Fruit fly (Drosophila melanogaster) whole organism, embryonic: Measurements from ENCODE around the gene OS9.
A peak's percentile ranks its signal among the peaks of the same experiment; 100 is the strongest.

Experiments used
- Bdp1 ChIP-seq: fragments of 200-800 bp; sonication (Bioruptor generic); optimal IDR thresholded peaks from 3 replicates; lab custom pipeline; 2016; ENCODE audit warnings: missing biosample characterization, missing genetic modification characterization
- CG12219 ChIP-seq: fragments of 200-800 bp; sonication (Bioruptor generic); optimal IDR thresholded peaks from 3 replicates; lab custom pipeline; 2018; ENCODE audit warnings: missing biosample characterization, mild to moderate bottlenecking, missing genetic modification characterization
- CG12659 ChIP-seq: fragments of 200-800 bp; sonication (Bioruptor generic); optimal IDR thresholded peaks from 3 replicates; lab custom pipeline; 2017; ENCODE audit warnings: mild to moderate bottlenecking, missing biosample characterization, missing genetic modification reagents, missing genetic modification characterization
- CG15601 ChIP-seq: fragments of 200-800 bp; sonication (Bioruptor generic); optimal IDR thresholded peaks from 3 replicates; lab custom pipeline; 2019; ENCODE audit warnings: missing biosample characterization, mild to moderate bottlenecking, missing genetic modification characterization, moderate library complexity
- CG17359 ChIP-seq: fragments of 200-800 bp; sonication (Bioruptor generic); optimal IDR thresholded peaks from 3 replicates; lab custom pipeline; 2018; ENCODE audit warnings: missing biosample characterization, mild to moderate bottlenecking, missing genetic modification characterization, moderate library complexity
- CG1792 ChIP-seq: fragments of 200-800 bp; sonication (Bioruptor generic); optimal IDR thresholded peaks from 2 replicates; lab custom pipeline; 2016; ENCODE audit warnings: missing biosample characterization, missing genetic modification characterization
- CG18599 ChIP-seq: fragments of 200-800 bp; sonication (Bioruptor generic); optimal IDR thresholded peaks from 3 replicates; lab custom pipeline; 2017; ENCODE audit warnings: missing biosample characterization, missing genetic modification characterization, mild to moderate bottlenecking, moderate library complexity, missing genetic modification reagents
- CG2875 ChIP-seq: fragments of 200-800 bp; sonication (Bioruptor generic); optimal IDR thresholded peaks from 2 replicates; lab custom pipeline; 2017; ENCODE audit warnings: missing biosample characterization, mild to moderate bottlenecking, missing genetic modification characterization, missing genetic modification reagents
- CG3726 ChIP-seq: fragments of 200-800 bp; sonication (Bioruptor generic); IDR thresholded peaks from 3 replicates; pipeline ENCODE4, ENCODE4 v1.3.6; 2022; ENCODE audit warnings: missing biosample characterization, missing genetic modification characterization
- CG8765 ChIP-seq: fragments of 200-800 bp; sonication (Bioruptor generic); IDR thresholded peaks from 2 replicates; pipeline ENCODE4 v1.3.6; 2022; ENCODE audit warnings: missing biosample characterization, missing genetic modification characterization
- CG8924 ChIP-seq: fragments of 200-800 bp; optimal IDR thresholded peaks from 3 replicates; lab custom pipeline; 2019; ENCODE audit warnings: missing biosample characterization, mild to moderate bottlenecking, missing genetic modification characterization, moderate library complexity
- CG9437 ChIP-seq: fragments of 200-800 bp; sonication (Bioruptor generic); optimal IDR thresholded peaks from 2 replicates; lab custom pipeline; 2018; ENCODE audit warnings: missing biosample characterization, mild to moderate bottlenecking, missing genetic modification characterization
- CG9609 ChIP-seq: fragments of 200-800 bp; sonication (Bioruptor generic); optimal IDR thresholded peaks from 3 replicates; lab custom pipeline; 2016; ENCODE audit warnings: missing biosample characterization, missing genetic modification characterization
- CG9727 ChIP-seq: fragments of 200-800 bp; sonication (Bioruptor generic); optimal IDR thresholded peaks from 3 replicates; lab custom pipeline; 2017; ENCODE audit warnings: missing biosample characterization, mild to moderate bottlenecking, missing genetic modification characterization
- CG9797 ChIP-seq: fragments of 200-800 bp; sonication (Bioruptor generic); optimal IDR thresholded peaks from 3 replicates; lab custom pipeline; 2018; ENCODE audit warnings: missing biosample characterization, mild to moderate bottlenecking, missing genetic modification characterization
- Deaf1 ChIP-seq: fragments of 200-800 bp; optimal IDR thresholded peaks from 3 replicates; lab custom pipeline; 2019; ENCODE audit warnings: missing biosample characterization, mild to moderate bottlenecking, missing genetic modification characterization, moderate library complexity
- Dref ChIP-seq: fragments of 200-800 bp; sonication (Bioruptor generic); IDR thresholded peaks from 2 replicates; pipeline ENCODE4 v1.3.6; 2022; ENCODE audit warnings: missing biosample characterization, missing genetic modification characterization
- Fer1 ChIP-seq: fragments of 200-800 bp; sonication (Bioruptor generic); optimal IDR thresholded peaks from 2 replicates; lab custom pipeline; 2017; ENCODE audit warnings: missing biosample characterization, mild to moderate bottlenecking, missing genetic modification characterization
- HLH54F ChIP-seq: fragments of 200-800 bp; sonication (Bioruptor generic); optimal IDR thresholded peaks from 3 replicates; lab custom pipeline; 2016; ENCODE audit warnings: missing biosample characterization, missing genetic modification characterization
- HmgD ChIP-seq: fragments of 200-800 bp; sonication (Bioruptor generic); optimal IDR thresholded peaks from 3 replicates; lab custom pipeline; 2016; ENCODE audit warnings: missing biosample characterization, missing genetic modification characterization
- Lhr ChIP-seq: fragments of 200-800 bp; sonication (Bioruptor generic); optimal IDR thresholded peaks from 3 replicates; lab custom pipeline; 2017; ENCODE audit warnings: mild to moderate bottlenecking, missing biosample characterization, missing genetic modification reagents, missing genetic modification characterization
- NfI ChIP-seq: fragments of 200-800 bp; sonication (Bioruptor generic); optimal IDR thresholded peaks from 3 replicates; lab custom pipeline; 2018; ENCODE audit warnings: missing biosample characterization, mild to moderate bottlenecking, missing genetic modification characterization, moderate library complexity
- Poxn ChIP-seq: fragments of 200-800 bp; sonication (Bioruptor generic); IDR thresholded peaks from 2 replicates; pipeline ENCODE4 v1.3.6; 2022; ENCODE audit warnings: missing biosample characterization, missing genetic modification characterization
- Rfx ChIP-seq: fragments of 200-800 bp; sonication (Bioruptor generic); IDR thresholded peaks from 2 replicates; pipeline ENCODE4 v1.3.6; 2022; ENCODE audit warnings: missing biosample characterization, missing genetic modification characterization
- Scr ChIP-seq: fragments of 200-800 bp; sonication (Bioruptor generic); IDR thresholded peaks from 2 replicates; pipeline ENCODE4 v1.3.6; 2022; ENCODE audit warnings: missing biosample characterization, missing genetic modification characterization; ENCODE audit not compliant: partially characterized antibody
- Side ChIP-seq: fragments of 200-800 bp; sonication (Bioruptor generic); optimal IDR thresholded peaks from 2 replicates; lab custom pipeline; 2016; ENCODE audit warnings: missing biosample characterization, missing genetic modification characterization
- Sry-β ChIP-seq: fragments of 200-800 bp; sonication (Bioruptor generic); optimal IDR thresholded peaks from 2 replicates; lab custom pipeline; 2018; ENCODE audit warnings: missing biosample characterization, mild to moderate bottlenecking, missing genetic modification characterization, moderate library complexity
- Sry-δ ChIP-seq: fragments of 200-800 bp; sonication (Bioruptor generic); optimal IDR thresholded peaks from 2 replicates; lab custom pipeline; 2016; ENCODE audit warnings: missing biosample characterization, missing genetic modification characterization
- aop ChIP-seq: fragments of 200-800 bp; sonication (Bioruptor generic); IDR thresholded peaks from 2 replicates; pipeline ENCODE4 v1.3.6; 2022; ENCODE audit warnings: missing biosample characterization, missing genetic modification characterization
- ato ChIP-seq: fragments of 200-800 bp; sonication (Bioruptor generic); IDR thresholded peaks from 2 replicates; pipeline ENCODE4 v1.3.6; 2022; ENCODE audit warnings: missing biosample characterization, missing genetic modification characterization; ENCODE audit not compliant: partially characterized antibody
- chinmo ChIP-seq: fragments of 200-800 bp; sonication (Bioruptor generic); IDR thresholded peaks from 4 replicates; pipeline ENCODE4 v1.3.6; 2022; ENCODE audit warnings: missing biosample characterization, missing genetic modification characterization; ENCODE audit not compliant: partially characterized antibody
- ci ChIP-seq: fragments of 200-800 bp; sonication (Bioruptor generic); IDR thresholded peaks from 3 replicates; pipeline ENCODE4 v1.3.6; 2022; ENCODE audit warnings: missing biosample characterization, missing genetic modification characterization
- dan ChIP-seq: fragments of 200-800 bp; sonication (Bioruptor generic); IDR thresholded peaks from 2 replicates; pipeline ENCODE4 v1.3.6; 2022; ENCODE audit warnings: missing biosample characterization, missing genetic modification characterization
- dimm ChIP-seq: fragments of 200-800 bp; sonication (Bioruptor generic); IDR thresholded peaks from 2 replicates; pipeline ENCODE4 v1.3.6; 2022; ENCODE audit warnings: missing biosample characterization, missing genetic modification characterization
- exex ChIP-seq: fragments of 200-800 bp; sonication (Bioruptor generic); optimal IDR thresholded peaks from 4 replicates; lab custom pipeline; 2018; ENCODE audit warnings: missing biosample characterization, mild to moderate bottlenecking, missing genetic modification characterization, moderate library complexity
- h ChIP-seq: fragments of >200 bp; optimal IDR thresholded peaks from 2 replicates; lab custom pipeline; 2017
- hbn ChIP-seq: fragments of 200-800 bp; sonication (Bioruptor generic); IDR thresholded peaks from 2 replicates; pipeline ENCODE4 v1.3.6; 2022; ENCODE audit warnings: missing biosample characterization, missing genetic modification characterization; ENCODE audit not compliant: partially characterized antibody
- luna ChIP-seq: fragments of 200-800 bp; sonication (Bioruptor generic); optimal IDR thresholded peaks from 2 replicates; lab custom pipeline; 2016; ENCODE audit warnings: missing biosample characterization, missing genetic modification characterization
- pb ChIP-seq: fragments of 200-800 bp; sonication (Bioruptor generic); optimal IDR thresholded peaks from 3 replicates; lab custom pipeline; 2016; ENCODE audit warnings: missing biosample characterization, missing genetic modification characterization
- pnt ChIP-seq: fragments of 200-800 bp; sonication (Bioruptor generic); optimal IDR thresholded peaks from 3 replicates; lab custom pipeline; 2016; ENCODE audit warnings: missing biosample characterization, missing genetic modification characterization
- pzg ChIP-seq: fragments of 200-800 bp; sonication (Bioruptor generic); optimal IDR thresholded peaks from 3 replicates; lab custom pipeline; 2018; ENCODE audit warnings: missing biosample characterization, mild to moderate bottlenecking, missing genetic modification characterization, moderate library complexity
- schlank ChIP-seq: fragments of 200-800 bp; sonication (Bioruptor generic); optimal IDR thresholded peaks from 2 replicates; lab custom pipeline; 2018; ENCODE audit warnings: missing biosample characterization, mild to moderate bottlenecking, missing genetic modification characterization
- sens ChIP-seq: fragments of 200-800 bp; sonication (Bioruptor generic); peaks from one replicate; lab custom pipeline; 2016; ENCODE audit warnings: missing biosample characterization, missing genetic modification characterization
- slou ChIP-seq: fragments of 200-800 bp; sonication (Bioruptor generic); optimal IDR thresholded peaks from 3 replicates; lab custom pipeline; 2016; ENCODE audit warnings: missing biosample characterization, missing genetic modification characterization
- stwl ChIP-seq: fragments of 200-800 bp; sonication (Bioruptor generic); optimal IDR thresholded peaks from 3 replicates; lab custom pipeline; 2018; ENCODE audit warnings: missing biosample characterization, mild to moderate bottlenecking, missing genetic modification characterization, moderate library complexity
- tup ChIP-seq: fragments of 200-800 bp; sonication (Bioruptor generic); optimal IDR thresholded peaks from 2 replicates; lab custom pipeline; 2016; ENCODE audit warnings: missing biosample characterization, mild to moderate bottlenecking, missing genetic modification characterization, moderate library complexity
- unc-4 ChIP-seq: fragments of 200-800 bp; sonication (Bioruptor generic); IDR thresholded peaks from 2 replicates; pipeline ENCODE4 v1.3.6; 2022; ENCODE audit warnings: missing biosample characterization, missing genetic modification characterization; ENCODE audit not compliant: partially characterized antibody
- vfl ChIP-seq: fragments of 200-800 bp; sonication (Bioruptor generic); optimal IDR thresholded peaks from 2 replicates; lab custom pipeline; 2016; ENCODE audit warnings: missing biosample characterization, missing genetic modification characterization
- vvl ChIP-seq: fragments of 200-800 bp; sonication (Bioruptor generic); IDR thresholded peaks from 2 replicates; pipeline ENCODE4 v1.3.6; 2022; ENCODE audit warnings: missing biosample characterization, missing genetic modification characterization

OS9 gene

dm6 chr2L:19958520-19959161 lies 7.7 kb downstream of the OS9 start, which contains the start of gene COX4 (continued):
- TF ChIP-seq slou (GFP tag; lab: Kevin White, UChicago) (no peak), CG1792 (GFP tag; lab: Kevin White, UChicago) (no peak), Dref (peak; percentile 84), Lhr (GFP tag; lab: Kevin White, UChicago) (peak; percentile 40), aop (GFP tag; lab: Robert Waterston, UW) (no peak), pnt (GFP tag; lab: Kevin White, UChicago) (no peak), CG2875 (GFP tag; lab: Kevin White, UChicago) (no peak), chinmo (GFP tag; lab: Robert Waterston, UW) (no peak), Bdp1 (no peak), vfl (no peak), CG8924 (no peak), CG18599 (GFP tag; lab: Kevin White, UChicago) (no peak), CG12659 (peak; percentile 44), Fer1 (GFP tag; lab: Kevin White, UChicago) (no peak), CG8765 (GFP tag; lab: Robert Waterston, UW) (no peak), Deaf1 (tag; lab: Kevin White, UChicago) (no peak), CG9437 (no peak), CG3726 (GFP tag; lab: Robert Waterston, UW) (no peak), ato (GFP tag; lab: Robert Waterston, UW) (no peak), h (lab: Kevin White, UChicago) (no peak), CG9727 (GFP tag; lab: Kevin White, UChicago) (no peak), ci (GFP tag; lab: Robert Waterston, UW) (no peak), HmgD (GFP tag; lab: Kevin White, UChicago) (no peak), Poxn (GFP tag; lab: Robert Waterston, UW) (no peak), pzg (GFP tag; lab: Kevin White, UChicago) (peak; percentile 80), dimm (GFP tag; lab: Robert Waterston, UW) (no peak), dan (no peak), CG9609 (GFP tag; lab: Kevin White, UChicago) (no peak), NfI (GFP tag; lab: Kevin White, UChicago) (no peak), Side (no peak), Scr (peak; percentile 73), tup (no peak), sens (GFP tag; lab: Kevin White, UChicago) (peak; percentile 2), vvl (no peak), Sry-β (no peak), Sry-δ (GFP tag; lab: Kevin White, UChicago) (peak; percentile 68), CG9797 (GFP tag; lab: Kevin White, UChicago) (peak; percentile 75), hbn (GFP tag; lab: Robert Waterston, UW) (peak; percentile 51), Rfx (GFP tag; lab: Robert Waterston, UW) (no peak), pb (GFP tag; lab: Kevin White, UChicago) (no peak), CG12219 (GFP tag; lab: Kevin White, UChicago) (no peak), HLH54F (no peak), unc-4 (GFP tag; lab: Robert Waterston, UW) (peak; percentile 77), schlank (tag; lab: Kevin White, UChicago) (no peak), exex (tag; lab: Kevin White, UChicago) (peak; percentile 21), CG15601 (tag; lab: Kevin White, UChicago) (peak; percentile 48), CG17359 (tag; lab: Kevin White, UChicago) (peak; percentile 4), luna (GFP tag; lab: Kevin White, UChicago) (no peak), stwl (tag; lab: Kevin White, UChicago) (peak; percentile 91)
